Fruit fly (Drosophila melanogaster) whole organism, prepupa: ENCODE measurements around the gene CG6418.
A peak's percentile ranks its signal among the peaks of the same experiment; 100 is the strongest.

Source experiments
- Blimp-1 ChIP-seq: fragments of 200-800 bp; sonication (Bioruptor generic); optimal IDR thresholded peaks from 3 replicates; lab custom pipeline; 2017; ENCODE audit warnings: missing biosample characterization, missing genetic modification characterization, mild to moderate bottlenecking, moderate library complexity, missing genetic modification reagents
- CG10669 ChIP-seq: fragments of 200-800 bp; sonication (Bioruptor generic); optimal IDR thresholded peaks from 3 replicates; lab custom pipeline; 2018; ENCODE audit warnings: missing biosample characterization, mild to moderate bottlenecking, missing genetic modification characterization, moderate library complexity
- CG11762 ChIP-seq: fragments of 200-800 bp; sonication (Bioruptor generic); optimal IDR thresholded peaks from 3 replicates; lab custom pipeline; 2016; ENCODE audit warnings: missing biosample characterization, missing genetic modification characterization; ENCODE audit not compliant: insufficient read depth
- CG15336 ChIP-seq: fragments of 200-800 bp; sonication (Bioruptor generic); IDR thresholded peaks from 2 replicates; pipeline ENCODE4 v1.3.6; 2022; ENCODE audit warnings: missing biosample characterization, missing genetic modification characterization
- CG1621 ChIP-seq: fragments of 200-800 bp; sonication (Bioruptor generic); optimal IDR thresholded peaks from 3 replicates; lab custom pipeline; 2018; ENCODE audit warnings: missing biosample characterization, mild to moderate bottlenecking, missing genetic modification characterization
- CG16779 ChIP-seq: fragments of 200-800 bp; sonication (Bioruptor generic); optimal IDR thresholded peaks from 3 replicates; lab custom pipeline; 2017; ENCODE audit warnings: missing biosample characterization, mild to moderate bottlenecking, missing genetic modification characterization
- CG3032 ChIP-seq: fragments of 200-800 bp; optimal IDR thresholded peaks from 2 replicates; lab custom pipeline; 2019; ENCODE audit warnings: missing biosample characterization, mild to moderate bottlenecking, missing genetic modification characterization, moderate library complexity
- CG32006 ChIP-seq: fragments of 200-800 bp; sonication (Bioruptor generic); optimal IDR thresholded peaks from 3 replicates; lab custom pipeline; 2017; ENCODE audit warnings: missing biosample characterization, mild to moderate bottlenecking, missing genetic modification characterization
- CG34406 ChIP-seq: fragments of 200-800 bp; sonication (Bioruptor generic); optimal IDR thresholded peaks from 3 replicates; lab custom pipeline; 2016; ENCODE audit warnings: missing biosample characterization, missing genetic modification characterization
- CG3919 ChIP-seq: fragments of 200-800 bp; sonication (Bioruptor generic); optimal IDR thresholded peaks from 3 replicates; lab custom pipeline; 2016; ENCODE audit warnings: missing biosample characterization, missing genetic modification characterization
- CG4318 ChIP-seq: fragments of 200-800 bp; sonication (Bioruptor generic); optimal IDR thresholded peaks from 3 replicates; lab custom pipeline; 2017; ENCODE audit warnings: missing biosample characterization, mild to moderate bottlenecking, missing genetic modification characterization
- CG6163 ChIP-seq: fragments of 200-800 bp; sonication (Bioruptor generic); IDR thresholded peaks from 3 replicates; pipeline ENCODE4 v1.3.6; 2022; ENCODE audit warnings: missing biosample characterization, missing genetic modification characterization
- CG6276 ChIP-seq: fragments of 200-800 bp; sonication (Bioruptor generic); optimal IDR thresholded peaks from 2 replicates; lab custom pipeline; 2017; ENCODE audit warnings: missing biosample characterization, mild to moderate bottlenecking, missing genetic modification characterization
- CG6808 ChIP-seq: fragments of 200-800 bp; sonication (Bioruptor generic); optimal IDR thresholded peaks from 3 replicates; lab custom pipeline; 2017; ENCODE audit warnings: missing biosample characterization, missing genetic modification characterization, mild to moderate bottlenecking, moderate library complexity, missing genetic modification reagents
- CG6854 ChIP-seq: fragments of 200-800 bp; sonication (Bioruptor generic); optimal IDR thresholded peaks from 2 replicates; lab custom pipeline; 2017; ENCODE audit warnings: missing biosample characterization, mild to moderate bottlenecking, missing genetic modification characterization
- CG7368 ChIP-seq: fragments of 200-800 bp; sonication (Bioruptor generic); optimal IDR thresholded peaks from 3 replicates; lab custom pipeline; 2016; ENCODE audit warnings: missing biosample characterization, missing genetic modification characterization
- CG8119 ChIP-seq: fragments of 200-800 bp; sonication (Bioruptor generic); IDR thresholded peaks from 3 replicates; pipeline ENCODE4 v1.3.6; 2022; ENCODE audit warnings: missing biosample characterization, missing genetic modification characterization
- CG8319 ChIP-seq: fragments of 200-800 bp; sonication (Bioruptor generic); optimal IDR thresholded peaks from 3 replicates; lab custom pipeline; 2016; ENCODE audit warnings: missing biosample characterization, missing genetic modification characterization
- CG9139 ChIP-seq: fragments of 200-800 bp; sonication (Bioruptor generic); optimal IDR thresholded peaks from 3 replicates; lab custom pipeline; 2017; ENCODE audit warnings: missing biosample characterization, mild to moderate bottlenecking, missing genetic modification characterization
- Eip78C ChIP-seq: fragments of 200-800 bp; sonication (Bioruptor generic); peaks from one replicate; lab custom pipeline; 2016; ENCODE audit warnings: missing biosample characterization, missing genetic modification characterization
- Eip93F ChIP-seq: fragments of 200-800 bp; sonication (Bioruptor generic); optimal IDR thresholded peaks from 2 replicates; lab custom pipeline; 2016; ENCODE audit warnings: missing biosample characterization, mild to moderate bottlenecking, missing genetic modification characterization
- Gug ChIP-seq: fragments of 200-800 bp; sonication (Bioruptor generic); IDR thresholded peaks from 2 replicates; pipeline ENCODE4 v1.3.6; 2022; ENCODE audit warnings: missing biosample characterization, missing genetic modification characterization
- Hr38 ChIP-seq: sonication (Bioruptor generic); optimal IDR thresholded peaks from 2 replicates; lab custom pipeline; 2016; ENCODE audit warnings: missing biosample characterization, missing genetic modification characterization
- Hr39 ChIP-seq: fragments of 200-800 bp; sonication (Bioruptor generic); optimal IDR thresholded peaks from 2 replicates; lab custom pipeline; 2016; ENCODE audit warnings: missing biosample characterization, missing genetic modification characterization
- Hr4 ChIP-seq: fragments of 200-800 bp; sonication (Bioruptor generic); optimal IDR thresholded peaks from 3 replicates; lab custom pipeline; 2016; ENCODE audit warnings: missing biosample characterization, missing genetic modification characterization
- Lpt ChIP-seq: fragments of 200-800 bp; sonication (Bioruptor generic); optimal IDR thresholded peaks from 3 replicates; lab custom pipeline; 2016; ENCODE audit warnings: missing biosample characterization, missing genetic modification characterization
- Met ChIP-seq: fragments of 200-800 bp; sonication (Bioruptor generic); optimal IDR thresholded peaks from 3 replicates; lab custom pipeline; 2016; ENCODE audit warnings: missing biosample characterization, missing genetic modification characterization
- Smox ChIP-seq: fragments of 200-800 bp; sonication (Bioruptor generic); optimal IDR thresholded peaks from 3 replicates; lab custom pipeline; 2016; ENCODE audit warnings: missing biosample characterization, missing genetic modification characterization
- Sox102F ChIP-seq: fragments of 200-800 bp; sonication (Bioruptor generic); optimal IDR thresholded peaks from 2 replicates; lab custom pipeline; 2016; ENCODE audit warnings: missing biosample characterization, mild to moderate bottlenecking, missing genetic modification characterization
- Sox14 ChIP-seq: fragments of 200-800 bp; sonication (Bioruptor generic); optimal IDR thresholded peaks from 3 replicates; lab custom pipeline; 2016; ENCODE audit warnings: missing biosample characterization, missing genetic modification characterization
- Sox15 ChIP-seq: fragments of 200-800 bp; sonication (Bioruptor generic); optimal IDR thresholded peaks from 3 replicates; lab custom pipeline; 2016; ENCODE audit warnings: missing biosample characterization, missing genetic modification characterization
- achi ChIP-seq: fragments of 200-800 bp; sonication (Bioruptor generic); optimal IDR thresholded peaks from 3 replicates; lab custom pipeline; 2016; ENCODE audit warnings: missing biosample characterization, missing genetic modification characterization
- acj6 ChIP-seq: fragments of 200-800 bp; sonication (Bioruptor generic); optimal IDR thresholded peaks from 3 replicates; lab custom pipeline; 2016; ENCODE audit warnings: missing biosample characterization, missing genetic modification characterization
- dac ChIP-seq: fragments of 200-800 bp; sonication (Bioruptor generic); optimal IDR thresholded peaks from 2 replicates; lab custom pipeline; 2017; ENCODE audit warnings: missing biosample characterization, mild to moderate bottlenecking, missing genetic modification characterization
- dsx ChIP-seq: fragments of 200-800 bp; optimal IDR thresholded peaks from 3 replicates; lab custom pipeline; 2019; ENCODE audit warnings: missing biosample characterization, mild to moderate bottlenecking, missing genetic modification characterization, moderate library complexity; ENCODE audit not compliant: poor library complexity, severe bottlenecking
- esn ChIP-seq: fragments of 200-800 bp; sonication (Bioruptor generic); optimal IDR thresholded peaks from 2 replicates; lab custom pipeline; 2016; ENCODE audit warnings: missing biosample characterization, mild to moderate bottlenecking, missing genetic modification characterization, moderate library complexity
- fd85E ChIP-seq: fragments of 200-800 bp; sonication (Bioruptor generic); optimal IDR thresholded peaks from 3 replicates; lab custom pipeline; 2016; ENCODE audit warnings: missing biosample characterization, missing genetic modification characterization
- fkh ChIP-seq: fragments of 200-800 bp; sonication (Bioruptor generic); optimal IDR thresholded peaks from 3 replicates; lab custom pipeline; 2017; ENCODE audit warnings: missing biosample characterization, mild to moderate bottlenecking, missing genetic modification characterization, moderate library complexity
- lz ChIP-seq: fragments of 200-800 bp; sonication (Bioruptor generic); optimal IDR thresholded peaks from 3 replicates; lab custom pipeline; 2016; ENCODE audit warnings: missing biosample characterization, missing genetic modification characterization
- pdm3 ChIP-seq: fragments of 200-800 bp; sonication (Bioruptor generic); optimal IDR thresholded peaks from 3 replicates; lab custom pipeline; 2016; ENCODE audit warnings: missing biosample characterization, missing genetic modification characterization
- salr ChIP-seq, 2 experiments: fragments of 200-800 bp; sonication (Bioruptor generic); optimal IDR thresholded peaks; 3 replicates each; lab custom pipeline; 2016 to 2018; ENCODE audit warnings: missing biosample characterization in 2 of 2, missing genetic modification characterization in 2 of 2, mild to moderate bottlenecking in 1 of 2
- spab ChIP-seq: fragments of 200-800 bp; sonication (Bioruptor generic); optimal IDR thresholded peaks from 2 replicates; lab custom pipeline; 2017; ENCODE audit warnings: missing biosample characterization, mild to moderate bottlenecking, missing genetic modification characterization, missing genetic modification reagents
- ss ChIP-seq, 2 experiments: fragments of 200-800 bp; sonication (Bioruptor generic); optimal IDR thresholded peaks; 2 replicates in 1 of 2; 3 replicates in 1 of 2; lab custom pipeline; 2017 to 2018; ENCODE audit warnings: mild to moderate bottlenecking in 2 of 2, missing biosample characterization in 2 of 2, missing genetic modification characterization in 2 of 2, moderate library complexity in 1 of 2
- topi ChIP-seq: fragments of 200-800 bp; sonication (Bioruptor generic); optimal IDR thresholded peaks from 3 replicates; lab custom pipeline; 2016; ENCODE audit warnings: missing biosample characterization, missing genetic modification characterization
- vri ChIP-seq: fragments of 200-800 bp; sonication (Bioruptor generic); optimal IDR thresholded peaks from 3 replicates; lab custom pipeline; 2016; ENCODE audit warnings: missing biosample characterization, mild to moderate bottlenecking, missing genetic modification characterization

The CG6418 gene

dm6 chr3L:10867778-10868382 is 11.0 kb downstream of the CG6418 start (continued):
- TF ChIP-seq CG9139 (GFP tag; lab: Kevin White, UChicago) (peak; percentile 57), Eip93F (GFP tag; lab: Kevin White, UChicago) (no peak), CG6163 (GFP tag; lab: Robert Waterston, UW) (peak; percentile 88), CG1621 (tag; lab: Kevin White, UChicago) (peak; percentile 24), Gug (GFP tag; lab: Robert Waterston, UW) (peak; percentile 55; the same call in 1 of the 2 replicates)

DNA sequence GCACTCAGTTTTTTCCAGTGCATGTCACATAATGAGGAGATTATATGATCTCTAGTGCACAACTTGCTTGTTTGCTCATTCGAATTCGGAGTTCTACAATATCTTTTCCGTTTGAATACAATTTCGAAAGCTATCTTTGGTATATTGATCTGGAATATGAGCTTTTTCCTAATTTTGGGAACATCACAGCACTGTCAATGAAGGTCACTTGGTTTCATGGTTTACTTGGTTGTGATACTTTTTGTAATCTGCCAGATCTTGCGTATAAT is 11.5 kb downstream of the CG6418 start:
- TF ChIP-seq acj6, result no peak
- peak; percentile 15 for TF ChIP-seq vri
- TF ChIP-seq CG6854 (GFP tag; lab: Kevin White, UChicago), result no peak

DNA sequence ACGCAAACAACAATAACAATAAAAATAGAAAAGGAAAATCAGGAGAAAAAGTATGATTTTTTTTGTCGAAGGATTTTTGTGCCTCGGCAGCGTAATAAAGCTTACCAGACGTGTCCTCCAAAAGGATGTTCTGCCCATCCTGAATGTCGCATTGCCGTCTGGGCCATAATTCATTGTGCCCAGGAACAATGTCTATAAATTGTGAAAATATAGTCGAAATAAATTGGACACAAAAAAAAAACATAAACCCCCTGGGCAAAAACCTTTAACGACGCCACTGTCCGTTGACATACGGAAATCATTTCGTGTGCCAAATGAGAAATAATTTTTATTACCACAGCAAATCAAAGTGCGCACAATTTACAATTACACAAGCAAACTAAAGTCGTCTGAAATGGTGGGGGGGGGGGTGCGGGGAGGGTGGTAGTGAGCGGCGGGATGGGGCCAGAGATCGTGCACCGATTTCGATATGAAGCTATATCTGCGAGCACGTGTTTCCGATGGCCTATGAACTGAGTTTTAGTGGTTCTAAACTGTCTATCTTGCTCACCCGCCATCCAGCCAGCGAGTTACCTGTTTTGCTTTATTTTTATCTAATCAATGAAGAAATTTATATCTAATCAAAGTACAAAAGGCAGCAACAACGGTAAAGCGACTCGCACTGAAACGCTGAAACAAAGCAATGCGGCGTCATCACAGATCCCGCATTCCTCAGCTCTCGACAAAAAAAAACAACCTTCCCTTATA is 12.0 kb downstream of the CG6418 start:
- TF ChIP-seq esn (GFP tag; lab: Kevin White, UChicago) (no peak), CG3032 (no peak), achi (GFP tag; lab: Kevin White, UChicago) (no peak), Hr39 (peak; percentile 13), dsx (no peak), CG6808 (GFP tag; lab: Kevin White, UChicago) (no peak), topi (GFP tag; lab: Kevin White, UChicago) (no peak), Eip78C (GFP tag; lab: Kevin White, UChicago) (peak; percentile 13), salr (GFP tag; optimal IDR thresholded peaks at IDR 0.05; lab: Kevin White, UChicago) (no peak), Met (GFP tag; lab: Kevin White, UChicago) (no peak), acj6 (no peak), vri (no peak), pdm3 (peak; percentile 6), CG11762 (GFP tag; lab: Kevin White, UChicago) (no peak), CG6276 (GFP tag; lab: Kevin White, UChicago) (no peak), CG15336 (GFP tag; lab: Robert Waterston, UW) (no peak), CG8319 (no peak), Smox (GFP tag; lab: Kevin White, UChicago) (no peak), Sox14 (GFP tag; lab: Kevin White, UChicago) (no peak), Gug (GFP tag; lab: Robert Waterston, UW) (no peak), ss (GFP tag; optimal IDR thresholded peaks at IDR 0.05; lab: Kevin White, UChicago) (no peak), CG6163 (GFP tag; lab: Robert Waterston, UW) (no peak), CG3919 (GFP tag; lab: Kevin White, UChicago) (no peak), spab (no peak), CG34406 (no peak), Sox15 (GFP tag; lab: Kevin White, UChicago) (no peak), Lpt (no peak), fkh (no peak), Hr38 (GFP tag; lab: Kevin White, UChicago) (no peak), Eip93F (GFP tag; lab: Kevin White, UChicago) (no peak), CG9139 (GFP tag; lab: Kevin White, UChicago) (no peak), CG7368 (GFP tag; lab: Kevin White, UChicago) (no peak), CG10669 (GFP tag; lab: Kevin White, UChicago) (no peak), lz (GFP tag; lab: Kevin White, UChicago) (peak; percentile 18), CG32006 (GFP tag; lab: Kevin White, UChicago) (no peak), CG4318 (GFP tag; lab: Kevin White, UChicago) (no peak), fd85E (GFP tag; lab: Kevin White, UChicago) (no peak), CG6854 (GFP tag; lab: Kevin White, UChicago) (no peak), CG16779 (tag; lab: Kevin White, UChicago) (no peak), CG1621 (tag; lab: Kevin White, UChicago) (no peak), Sox102F (GFP tag; lab: Kevin White, UChicago) (peak; percentile 3), CG8119 (GFP tag; lab: Robert Waterston, UW) (no peak), Hr4 (no peak), dac (GFP tag; lab: Kevin White, UChicago) (no peak), Blimp-1 (GFP tag; lab: Kevin White, UChicago) (no peak)
